Fruit fly (Drosophila melanogaster) whole organism, embryonic: ENCODE results near the gene gro.
A peak's percentile ranks its signal among the peaks of the same experiment; 100 is the strongest.

Source experiments
- Abd-B ChIP-seq: fragments of 200-800 bp; sonication (Bioruptor generic); optimal IDR thresholded peaks from 2 replicates; lab custom pipeline; 2018; ENCODE audit warnings: missing biosample characterization, mild to moderate bottlenecking, missing genetic modification characterization, moderate library complexity
- Adf1 ChIP-seq: fragments of 200-800 bp; sonication (Bioruptor generic); IDR thresholded peaks from 2 replicates; pipeline ENCODE4 v1.3.6; 2022; ENCODE audit warnings: missing biosample characterization, missing genetic modification characterization
- Antp ChIP-seq: fragments of 200-800 bp; sonication (Bioruptor generic); optimal IDR thresholded peaks from 3 replicates; lab custom pipeline; 2016; ENCODE audit warnings: missing biosample characterization, missing genetic modification characterization
- Atf-2 ChIP-seq: fragments of 200-800 bp; sonication (Bioruptor generic); optimal IDR thresholded peaks from 2 replicates; lab custom pipeline; 2016; ENCODE audit warnings: missing biosample characterization, missing genetic modification characterization
- CG10565 ChIP-seq: fragments of 200-800 bp; sonication (Bioruptor generic); optimal IDR thresholded peaks from 3 replicates; lab custom pipeline; 2016; ENCODE audit warnings: missing biosample characterization, mild to moderate bottlenecking, missing genetic modification characterization
- CG12219 ChIP-seq: fragments of 200-800 bp; sonication (Bioruptor generic); optimal IDR thresholded peaks from 3 replicates; lab custom pipeline; 2018; ENCODE audit warnings: missing biosample characterization, mild to moderate bottlenecking, missing genetic modification characterization
- CG1233 ChIP-seq: fragments of 200-800 bp; sonication (Bioruptor generic); optimal IDR thresholded peaks from 4 replicates; lab custom pipeline; 2018; ENCODE audit warnings: missing biosample characterization, mild to moderate bottlenecking, missing genetic modification characterization
- CG13296 ChIP-seq: fragments of 200-800 bp; sonication (Bioruptor generic); optimal IDR thresholded peaks from 3 replicates; lab custom pipeline; 2018; ENCODE audit warnings: missing biosample characterization, mild to moderate bottlenecking, missing genetic modification characterization
- CG15011 ChIP-seq: fragments of 200-800 bp; sonication (Bioruptor generic); optimal IDR thresholded peaks from 3 replicates; lab custom pipeline; 2018; ENCODE audit warnings: missing biosample characterization, mild to moderate bottlenecking, missing genetic modification characterization
- CG15269 ChIP-seq: fragments of 200-800 bp; sonication (Bioruptor generic); optimal IDR thresholded peaks from 2 replicates; lab custom pipeline; 2018; ENCODE audit warnings: missing biosample characterization, mild to moderate bottlenecking, missing genetic modification characterization, moderate library complexity
- CG15479 ChIP-seq: fragments of 200-800 bp; sonication (Bioruptor generic); optimal IDR thresholded peaks from 3 replicates; lab custom pipeline; 2019; ENCODE audit warnings: missing biosample characterization, mild to moderate bottlenecking, missing genetic modification characterization, moderate library complexity
- CG1647 ChIP-seq: fragments of 200-800 bp; sonication (Bioruptor generic); optimal IDR thresholded peaks from 3 replicates; lab custom pipeline; 2016; ENCODE audit warnings: missing biosample characterization, missing genetic modification characterization
- CG16779 ChIP-seq: fragments of 200-800 bp; sonication (Bioruptor generic); IDR thresholded peaks from 2 replicates; pipeline ENCODE4 v1.3.6; 2022; ENCODE audit warnings: missing biosample characterization, missing genetic modification characterization
- CG17802 ChIP-seq: fragments of 200-800 bp; sonication (Bioruptor generic); optimal IDR thresholded peaks from 2 replicates; lab custom pipeline; 2018; ENCODE audit warnings: missing biosample characterization, mild to moderate bottlenecking, missing genetic modification characterization, moderate library complexity
- CG2116 ChIP-seq: fragments of 200-800 bp; sonication (Bioruptor generic); optimal IDR thresholded peaks from 3 replicates; lab custom pipeline; 2018; ENCODE audit warnings: missing biosample characterization, mild to moderate bottlenecking, missing genetic modification characterization
- CG2875 ChIP-seq: fragments of 200-800 bp; sonication (Bioruptor generic); optimal IDR thresholded peaks from 2 replicates; lab custom pipeline; 2017; ENCODE audit warnings: missing biosample characterization, mild to moderate bottlenecking, missing genetic modification characterization, missing genetic modification reagents
- CG33213 ChIP-seq: fragments of 200-800 bp; sonication (Bioruptor generic); optimal IDR thresholded peaks from 3 replicates; lab custom pipeline; 2016; ENCODE audit warnings: missing biosample characterization, missing genetic modification characterization
- CG43689 ChIP-seq: fragments of 200-800 bp; sonication (Bioruptor generic); IDR thresholded peaks from 2 replicates; pipeline ENCODE4 v1.3.6; 2022; ENCODE audit warnings: missing biosample characterization, missing genetic modification characterization
- CG6791 ChIP-seq: fragments of 200-800 bp; sonication (Bioruptor generic); IDR thresholded peaks from 3 replicates; pipeline ENCODE4 v1.3.6; 2022; ENCODE audit warnings: missing biosample characterization, missing genetic modification characterization; ENCODE audit not compliant: partially characterized antibody
- Camta ChIP-seq: fragments of 200-800 bp; sonication (Bioruptor generic); optimal IDR thresholded peaks from 2 replicates; lab custom pipeline; 2016; ENCODE audit warnings: missing biosample characterization, missing genetic modification characterization
- D ChIP-seq, 2 experiments: fragments of 200-800 bp in 1 of 2; fragments of >200 bp in 1 of 2; sonication (Bioruptor generic) in 1 of 2; optimal IDR thresholded peaks; 2 replicates in 1 of 2; 3 replicates in 1 of 2; lab custom pipeline; 2017; ENCODE audit warnings: mild to moderate bottlenecking in 1 of 2, missing biosample characterization in 1 of 2, missing genetic modification characterization in 1 of 2, missing genetic modification reagents in 1 of 2
- Dad ChIP-seq: fragments of 200-800 bp; sonication (Bioruptor generic); optimal IDR thresholded peaks from 3 replicates; lab custom pipeline; 2016; ENCODE audit warnings: missing biosample characterization, missing genetic modification characterization
- Deaf1 ChIP-seq: fragments of 200-800 bp; optimal IDR thresholded peaks from 3 replicates; lab custom pipeline; 2019; ENCODE audit warnings: missing biosample characterization, mild to moderate bottlenecking, missing genetic modification characterization, moderate library complexity
- Dll ChIP-seq: fragments of 200-800 bp; sonication (Bioruptor generic); IDR thresholded peaks from 4 replicates; pipeline ENCODE4 v1.3.6; 2022; ENCODE audit warnings: missing biosample characterization, missing genetic modification characterization; ENCODE audit not compliant: partially characterized antibody
- GATAe ChIP-seq: fragments of 200-800 bp; sonication (Bioruptor generic); conservative IDR thresholded peaks from 2 replicates; pipeline ENCODE4 v1.3.6; 2022; ENCODE audit warnings: missing biosample characterization, missing genetic modification characterization
- Hand ChIP-seq: fragments of 200-800 bp; sonication (Bioruptor generic); optimal IDR thresholded peaks from 2 replicates; lab custom pipeline; 2017; ENCODE audit warnings: mild to moderate bottlenecking, missing biosample characterization, missing genetic modification reagents, missing genetic modification characterization
- Hmr ChIP-seq: fragments of 200-800 bp; sonication (Bioruptor generic); optimal IDR thresholded peaks from 3 replicates; lab custom pipeline; 2017; ENCODE audit warnings: mild to moderate bottlenecking, missing biosample characterization, missing genetic modification reagents, missing genetic modification characterization
- Lim3 ChIP-seq: fragments of 200-800 bp; sonication (Bioruptor generic); IDR thresholded peaks from 2 replicates; pipeline ENCODE4 v1.3.6; 2022; ENCODE audit warnings: missing biosample characterization, missing genetic modification characterization
- MBD-R2 ChIP-seq: fragments of 200-800 bp; sonication (Bioruptor generic); IDR thresholded peaks from 2 replicates; pipeline ENCODE4 v1.3.6; 2022; ENCODE audit warnings: missing biosample characterization, missing genetic modification characterization
- NC2α ChIP-seq: fragments of 200-800 bp; sonication (Bioruptor generic); optimal IDR thresholded peaks from 2 replicates; lab custom pipeline; 2016; ENCODE audit warnings: missing biosample characterization, missing genetic modification characterization
- Neu2 ChIP-seq: fragments of 200-800 bp; sonication (Bioruptor generic); optimal IDR thresholded peaks from 3 replicates; lab custom pipeline; 2016; ENCODE audit warnings: missing biosample characterization, missing genetic modification characterization, borderline replicate concordance
- Nf-YA ChIP-seq: fragments of 200-800 bp; sonication (Bioruptor generic); IDR thresholded peaks from 2 replicates; pipeline ENCODE4 v1.3.6; 2022; ENCODE audit warnings: missing biosample characterization, missing genetic modification characterization
- NfI ChIP-seq: fragments of 200-800 bp; sonication (Bioruptor generic); optimal IDR thresholded peaks from 3 replicates; lab custom pipeline; 2018; ENCODE audit warnings: missing biosample characterization, mild to moderate bottlenecking, missing genetic modification characterization, moderate library complexity
- Opbp ChIP-seq: fragments of 200-800 bp; sonication (Bioruptor generic); IDR thresholded peaks from 3 replicates; pipeline ENCODE4 v1.3.6; 2022; ENCODE audit warnings: missing biosample characterization, missing genetic modification characterization; ENCODE audit not compliant: partially characterized antibody
- Pdp1 ChIP-seq, 2 experiments: fragments of 200-800 bp; sonication (Bioruptor generic); optimal IDR thresholded peaks; 3 replicates each; lab custom pipeline; 2016; ENCODE audit warnings: missing biosample characterization in 2 of 2, missing genetic modification characterization in 2 of 2, mild to moderate bottlenecking in 1 of 2, moderate library complexity in 1 of 2
- Xrp1 ChIP-seq: fragments of 200-800 bp; sonication (Bioruptor generic); IDR thresholded peaks from 2 replicates; pipeline ENCODE4 v1.3.6; 2022; ENCODE audit warnings: missing biosample characterization, missing genetic modification characterization
- YL-1 ChIP-seq: fragments of 200-800 bp; sonication (Bioruptor generic); optimal IDR thresholded peaks from 3 replicates; lab custom pipeline; 2017; ENCODE audit warnings: missing biosample characterization, mild to moderate bottlenecking, missing genetic modification characterization
- esg ChIP-seq: fragments of 200-800 bp; sonication (Bioruptor generic); conservative IDR thresholded peaks from 2 replicates; pipeline ENCODE4 v1.3.6; 2022; ENCODE audit warnings: missing biosample characterization, missing genetic modification characterization
- gcm2 ChIP-seq: fragments of 200-800 bp; sonication (Bioruptor generic); optimal IDR thresholded peaks from 2 replicates; lab custom pipeline; 2016; ENCODE audit warnings: missing biosample characterization, missing genetic modification characterization
- hb ChIP-seq: fragments of 200-800 bp; sonication (Bioruptor generic); IDR thresholded peaks from 3 replicates; pipeline ENCODE4 v1.3.6; 2022; ENCODE audit warnings: missing biosample characterization, missing genetic modification characterization; ENCODE audit not compliant: partially characterized antibody
- jumu ChIP-seq: fragments of 200-800 bp; sonication (Bioruptor generic); optimal IDR thresholded peaks from 3 replicates; lab custom pipeline; 2016; ENCODE audit warnings: missing biosample characterization, missing genetic modification characterization
- klu ChIP-seq: fragments of 200-800 bp; sonication (Bioruptor generic); IDR thresholded peaks from 2 replicates; pipeline ENCODE4 v1.3.6; 2022; ENCODE audit warnings: missing biosample characterization, missing genetic modification characterization
- kni ChIP-seq: fragments of 200-800 bp; sonication (Bioruptor generic); optimal IDR thresholded peaks from 3 replicates; lab custom pipeline; 2017; ENCODE audit warnings: mild to moderate bottlenecking, missing biosample characterization, missing genetic modification reagents, missing genetic modification characterization
- mam ChIP-seq: fragments of 200-800 bp; sonication (Bioruptor generic); optimal IDR thresholded peaks from 3 replicates; lab custom pipeline; 2016; ENCODE audit warnings: missing biosample characterization, missing genetic modification characterization
- repo ChIP-seq: fragments of 200-800 bp; sonication (Bioruptor generic); optimal IDR thresholded peaks from 2 replicates; lab custom pipeline; 2016; ENCODE audit warnings: missing biosample characterization, missing genetic modification characterization
- scrt ChIP-seq: fragments of 200-800 bp; sonication (Bioruptor generic); optimal IDR thresholded peaks from 2 replicates; lab custom pipeline; 2018; ENCODE audit warnings: missing biosample characterization, mild to moderate bottlenecking, missing genetic modification characterization, moderate library complexity
- so ChIP-seq: fragments of 200-800 bp; sonication (Bioruptor generic); IDR thresholded peaks from 3 replicates; pipeline ENCODE4 v1.3.6; 2022; ENCODE audit warnings: missing biosample characterization, missing genetic modification characterization
- tap ChIP-seq: fragments of 200-800 bp; optimal IDR thresholded peaks from 3 replicates; lab custom pipeline; 2019; ENCODE audit warnings: missing biosample characterization, mild to moderate bottlenecking, missing genetic modification characterization, moderate library complexity
- trem ChIP-seq: fragments of 200-800 bp; optimal IDR thresholded peaks from 3 replicates; lab custom pipeline; 2019; ENCODE audit warnings: missing biosample characterization, mild to moderate bottlenecking, missing genetic modification characterization, moderate library complexity
- zfh2 ChIP-seq: fragments of 200-800 bp; sonication (Bioruptor generic); optimal IDR thresholded peaks from 2 replicates; lab custom pipeline; 2016; ENCODE audit warnings: missing biosample characterization, missing genetic modification characterization

The gro gene

dm6 chr3R:26005619-26005977 lies 35.9 kb upstream of the gro start (continued):
- TF ChIP-seq Nf-YA (no peak), CG6791 (GFP tag; lab: Robert Waterston, UW) (no peak), Opbp (GFP tag; lab: Robert Waterston, UW) (peak; percentile 49; the same call in 1 of the 3 replicates), Abd-B (no peak), so (no peak), gcm2 (GFP tag; lab: Kevin White, UChicago) (no peak), Pdp1 (GFP tag; optimal IDR thresholded peaks at IDR 0.05; lab: Kevin White, UChicago) (no peak), klu (GFP tag; lab: Robert Waterston, UW) (no peak), trem (tag; lab: Kevin White, UChicago) (no peak), Antp (peak; percentile 23), Dll (GFP tag; lab: Robert Waterston, UW) (no peak), CG10565 (no peak), D (optimal IDR thresholded peaks at IDR 0.05; lab: Kevin White, UChicago) (no peak), D (GFP tag; optimal IDR thresholded peaks at IDR 0.05; lab: Kevin White, UChicago) (no peak), Hand (GFP tag; lab: Kevin White, UChicago) (no peak), CG17802 (tag; lab: Kevin White, UChicago) (no peak), repo (peak; percentile 36), CG13296 (GFP tag; lab: Kevin White, UChicago) (no peak), CG1233 (no peak), esg (GFP tag; lab: Robert Waterston, UW) (no peak), NC2α (GFP tag; lab: Kevin White, UChicago) (no peak), CG2875 (GFP tag; lab: Kevin White, UChicago) (peak; percentile 24), Hmr (GFP tag; lab: Kevin White, UChicago) (no peak), CG15479 (GFP tag; lab: Kevin White, UChicago) (no peak), GATAe (GFP tag; lab: Robert Waterston, UW) (no peak), YL-1 (GFP tag; lab: Kevin White, UChicago) (no peak), CG1647 (peak; percentile 15), kni (no peak), hb (no peak), CG2116 (no peak), CG15269 (tag; lab: Kevin White, UChicago) (no peak), Camta (no peak), NfI (GFP tag; lab: Kevin White, UChicago) (no peak), Neu2 (GFP tag; lab: Kevin White, UChicago) (no peak), CG12219 (GFP tag; lab: Kevin White, UChicago) (no peak), MBD-R2 (GFP tag; lab: Robert Waterston, UW) (no peak), mam (GFP tag; lab: Kevin White, UChicago) (no peak), tap (tag; lab: Kevin White, UChicago) (no peak), Atf-2 (no peak), Dad (GFP tag; lab: Kevin White, UChicago) (no peak), CG33213 (GFP tag; lab: Kevin White, UChicago) (peak; percentile 25), jumu (peak; percentile 13), scrt (GFP tag; lab: Kevin White, UChicago) (no peak), zfh2 (no peak), Xrp1 (GFP tag; lab: Robert Waterston, UW) (0 out of 2 replicates have a peak, but pooled peaks have one; percentile 9), Lim3 (GFP tag; lab: Robert Waterston, UW) (no peak), CG43689 (GFP tag; lab: Robert Waterston, UW) (no peak), CG15011 (GFP tag; lab: Kevin White, UChicago) (no peak), Deaf1 (no peak), Adf1 (GFP tag; lab: Robert Waterston, UW) (no peak), CG16779 (no peak)
